Fruit fly (Drosophila melanogaster) whole organism, embryonic: ENCODE results near the gene Theg.
A peak's percentile ranks its signal among the peaks of the same experiment; 100 is the strongest.

ENCODE experiments used
- ATbp ChIP-seq: fragments of 200-800 bp; sonication (Bioruptor generic); optimal IDR thresholded peaks from 2 replicates; lab custom pipeline; 2017; ENCODE audit warnings: missing biosample characterization, mild to moderate bottlenecking, missing genetic modification characterization, missing genetic modification reagents
- CG10274 ChIP-seq: fragments of 200-800 bp; sonication (Bioruptor generic); optimal IDR thresholded peaks from 3 replicates; lab custom pipeline; 2017; ENCODE audit warnings: missing biosample characterization, mild to moderate bottlenecking, missing genetic modification characterization
- CG13123 ChIP-seq: fragments of 200-800 bp; sonication (Bioruptor generic); optimal IDR thresholded peaks from 2 replicates; lab custom pipeline; 2016; ENCODE audit warnings: missing biosample characterization, missing genetic modification characterization
- CG13287 ChIP-seq: fragments of 200-800 bp; sonication (Bioruptor generic); IDR thresholded peaks from 2 replicates; pipeline ENCODE4 v1.3.6; 2022; ENCODE audit warnings: missing biosample characterization, missing genetic modification characterization; ENCODE audit not compliant: partially characterized antibody
- CG14050 ChIP-seq: fragments of 200-800 bp; sonication (Bioruptor generic); IDR thresholded peaks from 3 replicates; pipeline ENCODE4 v1.3.6; 2022; ENCODE audit warnings: missing biosample characterization, missing genetic modification characterization
- CG15269 ChIP-seq: fragments of 200-800 bp; sonication (Bioruptor generic); optimal IDR thresholded peaks from 2 replicates; lab custom pipeline; 2018; ENCODE audit warnings: missing biosample characterization, mild to moderate bottlenecking, missing genetic modification characterization, moderate library complexity
- CG17186 ChIP-seq: fragments of 200-800 bp; sonication (Bioruptor generic); optimal IDR thresholded peaks from 3 replicates; lab custom pipeline; 2017; ENCODE audit warnings: missing biosample characterization, missing genetic modification reagents, missing genetic modification characterization
- CG18011 ChIP-seq: fragments of 200-800 bp; sonication (Bioruptor generic); optimal IDR thresholded peaks from 2 replicates; lab custom pipeline; 2017; ENCODE audit warnings: missing biosample characterization, missing genetic modification characterization, mild to moderate bottlenecking, moderate library complexity, missing genotype
- CG2120 ChIP-seq: fragments of 200-800 bp; sonication (Bioruptor generic); optimal IDR thresholded peaks from 3 replicates; lab custom pipeline; 2016; ENCODE audit warnings: missing biosample characterization, missing genetic modification characterization
- CG30403 ChIP-seq: fragments of 200-800 bp; sonication (Bioruptor generic); optimal IDR thresholded peaks from 3 replicates; lab custom pipeline; 2016; ENCODE audit warnings: missing biosample characterization, missing genetic modification characterization
- CG30431 ChIP-seq: fragments of 200-800 bp; sonication (Bioruptor generic); optimal IDR thresholded peaks from 2 replicates; lab custom pipeline; 2017; ENCODE audit warnings: missing biosample characterization, missing genetic modification characterization
- CG6813 ChIP-seq: fragments of 200-800 bp; sonication (Bioruptor generic); optimal IDR thresholded peaks from 2 replicates; lab custom pipeline; 2017; ENCODE audit warnings: missing biosample characterization, missing genetic modification characterization, mild to moderate bottlenecking, moderate library complexity, missing genetic modification reagents
- CG7745 ChIP-seq: fragments of 200-800 bp; sonication (Bioruptor generic); optimal IDR thresholded peaks from 2 replicates; lab custom pipeline; 2018; ENCODE audit warnings: missing biosample characterization, mild to moderate bottlenecking, missing genetic modification characterization, moderate library complexity
- Camta ChIP-seq: fragments of 200-800 bp; sonication (Bioruptor generic); optimal IDR thresholded peaks from 2 replicates; lab custom pipeline; 2016; ENCODE audit warnings: missing biosample characterization, missing genetic modification characterization
- Deaf1 ChIP-seq: fragments of 200-800 bp; optimal IDR thresholded peaks from 3 replicates; lab custom pipeline; 2019; ENCODE audit warnings: missing biosample characterization, mild to moderate bottlenecking, missing genetic modification characterization, moderate library complexity
- Ets97D ChIP-seq: fragments of 200-800 bp; sonication (Bioruptor generic); optimal IDR thresholded peaks from 3 replicates; lab custom pipeline; 2016; ENCODE audit warnings: missing biosample characterization, missing genetic modification characterization
- HHEX ChIP-seq: fragments of 200-800 bp; sonication (Bioruptor generic); optimal IDR thresholded peaks from 3 replicates; lab custom pipeline; 2017; ENCODE audit warnings: missing biosample characterization, mild to moderate bottlenecking, missing genetic modification characterization, missing genetic modification reagents
- HLH4C ChIP-seq: fragments of 200-800 bp; sonication (Bioruptor generic); IDR thresholded peaks from 3 replicates; pipeline ENCODE4 v1.3.6; 2022; ENCODE audit warnings: missing biosample characterization, missing genetic modification characterization; ENCODE audit not compliant: partially characterized antibody
- HmgZ ChIP-seq: fragments of 200-800 bp; sonication (Bioruptor generic); optimal IDR thresholded peaks from 2 replicates; lab custom pipeline; 2018; ENCODE audit warnings: missing biosample characterization, mild to moderate bottlenecking, missing genetic modification characterization
- Hr51 ChIP-seq, 2 experiments: fragments of 200-800 bp; sonication (Bioruptor generic); optimal IDR thresholded peaks; 2 replicates in 1 of 2; 3 replicates in 1 of 2; lab custom pipeline; 2016 to 2018; ENCODE audit warnings: missing biosample characterization in 2 of 2, missing genetic modification characterization in 2 of 2, mild to moderate bottlenecking in 1 of 2, moderate library complexity in 1 of 2
- Hr78 ChIP-seq, 2 experiments: fragments of 200-800 bp in 1 of 2; fragments of >200 bp in 1 of 2; sonication (Bioruptor generic) in 1 of 2; optimal IDR thresholded peaks; 2 replicates each; lab custom pipeline; 2017 to 2019; ENCODE audit warnings: missing biosample characterization in 2 of 2, missing genetic modification characterization in 2 of 2, mild to moderate bottlenecking in 1 of 2, moderate library complexity in 1 of 2
- Hsf ChIP-seq: fragments of 200-800 bp; sonication (Bioruptor generic); optimal IDR thresholded peaks from 3 replicates; lab custom pipeline; 2016; ENCODE audit warnings: missing biosample characterization, missing genetic modification characterization
- Lpt ChIP-seq: fragments of >200 bp; optimal IDR thresholded peaks from 2 replicates; lab custom pipeline; 2018; ENCODE audit warnings: missing biosample characterization, missing genetic modification characterization
- MBD-R2 ChIP-seq: fragments of 200-800 bp; sonication (Bioruptor generic); IDR thresholded peaks from 2 replicates; pipeline ENCODE4 v1.3.6; 2022; ENCODE audit warnings: missing biosample characterization, missing genetic modification characterization
- NFAT ChIP-seq: fragments of 200-800 bp; sonication (Bioruptor generic); IDR thresholded peaks from 2 replicates; pipeline ENCODE4 v1.3.6; 2022; ENCODE audit warnings: missing biosample characterization, missing genetic modification characterization
- NK7.1 ChIP-seq: fragments of 200-800 bp; sonication (Bioruptor generic); optimal IDR thresholded peaks from 3 replicates; lab custom pipeline; 2016; ENCODE audit warnings: missing biosample characterization, missing genetic modification characterization
- Usf ChIP-seq: fragments of 200-800 bp; sonication (Bioruptor generic); optimal IDR thresholded peaks from 2 replicates; lab custom pipeline; 2017; ENCODE audit warnings: missing genotype, missing biosample characterization, missing genetic modification characterization
- Vsx1 ChIP-seq: fragments of 200-800 bp; sonication (Bioruptor generic); optimal IDR thresholded peaks from 2 replicates; lab custom pipeline; 2017; ENCODE audit warnings: missing biosample characterization, mild to moderate bottlenecking, missing genetic modification characterization, missing genetic modification reagents
- Xbp1 ChIP-seq: fragments of 200-800 bp; sonication (Bioruptor generic); optimal IDR thresholded peaks from 3 replicates; lab custom pipeline; 2016; ENCODE audit warnings: missing biosample characterization, mild to moderate bottlenecking, missing genetic modification characterization
- aop ChIP-seq: fragments of 200-800 bp; sonication (Bioruptor generic); IDR thresholded peaks from 2 replicates; pipeline ENCODE4 v1.3.6; 2022; ENCODE audit warnings: missing biosample characterization, missing genetic modification characterization
- ato ChIP-seq: fragments of 200-800 bp; sonication (Bioruptor generic); IDR thresholded peaks from 2 replicates; pipeline ENCODE4 v1.3.6; 2022; ENCODE audit warnings: missing biosample characterization, missing genetic modification characterization; ENCODE audit not compliant: partially characterized antibody
- danr ChIP-seq: fragments of 200-800 bp; sonication (Bioruptor generic); IDR thresholded peaks from 2 replicates; pipeline ENCODE4 v1.3.6; 2022; ENCODE audit warnings: missing biosample characterization, missing genetic modification characterization
- gcm ChIP-seq: fragments of 200-800 bp; sonication (Bioruptor generic); optimal IDR thresholded peaks from 2 replicates; lab custom pipeline; 2019; ENCODE audit warnings: missing biosample characterization, mild to moderate bottlenecking, missing genetic modification characterization, moderate library complexity
- gsb-n ChIP-seq: fragments of 200-800 bp; sonication (Bioruptor generic); optimal IDR thresholded peaks from 3 replicates; lab custom pipeline; 2018; ENCODE audit warnings: missing biosample characterization, mild to moderate bottlenecking, missing genetic modification characterization
- jumu ChIP-seq: fragments of 200-800 bp; sonication (Bioruptor generic); optimal IDR thresholded peaks from 3 replicates; lab custom pipeline; 2016; ENCODE audit warnings: missing biosample characterization, missing genetic modification characterization
- lbe ChIP-seq: fragments of 200-800 bp; sonication (Bioruptor generic); optimal IDR thresholded peaks from 2 replicates; lab custom pipeline; 2016; ENCODE audit warnings: missing biosample characterization, mild to moderate bottlenecking, missing genetic modification characterization
- lov ChIP-seq, 2 experiments: fragments of 200-800 bp in 1 of 2; fragments of >200 bp in 1 of 2; sonication (Bioruptor generic) in 1 of 2; IDR thresholded peaks in 1 of 2; optimal IDR thresholded peaks in 1 of 2; 2 replicates in 1 of 2; 3 replicates in 1 of 2; pipeline versions ENCODE4 v1.3.6 to Lab custom; 2017 to 2022; ENCODE audit warnings: missing biosample characterization in 1 of 2, missing genetic modification characterization in 1 of 2
- nau ChIP-seq: fragments of 200-800 bp; sonication (Bioruptor generic); optimal IDR thresholded peaks from 3 replicates; lab custom pipeline; 2017; ENCODE audit warnings: missing biosample characterization, mild to moderate bottlenecking, missing genetic modification characterization, missing genetic modification reagents
- onecut ChIP-seq: fragments of 200-800 bp; sonication (Bioruptor generic); IDR thresholded peaks from 2 replicates; pipeline ENCODE4 v1.3.6; 2022; ENCODE audit warnings: missing biosample characterization, missing genetic modification characterization
- pita ChIP-seq: fragments of 200-800 bp; sonication (Bioruptor generic); optimal IDR thresholded peaks from 2 replicates; lab custom pipeline; 2017; ENCODE audit warnings: missing biosample characterization, mild to moderate bottlenecking, missing genetic modification characterization
- pnt ChIP-seq: fragments of 200-800 bp; sonication (Bioruptor generic); optimal IDR thresholded peaks from 3 replicates; lab custom pipeline; 2016; ENCODE audit warnings: missing biosample characterization, missing genetic modification characterization
- row ChIP-seq: fragments of 200-800 bp; sonication (Bioruptor generic); IDR thresholded peaks from 3 replicates; pipeline ENCODE4 v1.3.6; 2022; ENCODE audit warnings: missing biosample characterization, missing genetic modification characterization
- run ChIP-seq: fragments of 200-800 bp; sonication (Bioruptor generic); optimal IDR thresholded peaks from 3 replicates; lab custom pipeline; 2018; ENCODE audit warnings: missing biosample characterization, mild to moderate bottlenecking, missing genetic modification characterization
- slou ChIP-seq: fragments of 200-800 bp; sonication (Bioruptor generic); optimal IDR thresholded peaks from 3 replicates; lab custom pipeline; 2016; ENCODE audit warnings: missing biosample characterization, missing genetic modification characterization
- sna ChIP-seq: fragments of 200-800 bp; sonication (Bioruptor generic); IDR thresholded peaks from 2 replicates; pipeline ENCODE4 v1.3.6; 2022; ENCODE audit warnings: missing biosample characterization, missing genetic modification characterization; ENCODE audit not compliant: partially characterized antibody
- sqz ChIP-seq: fragments of 200-800 bp; sonication (Bioruptor generic); optimal IDR thresholded peaks from 3 replicates; lab custom pipeline; 2018; ENCODE audit warnings: missing biosample characterization, mild to moderate bottlenecking, missing genetic modification characterization
- stc ChIP-seq: fragments of 200-800 bp; sonication (Bioruptor generic); IDR thresholded peaks from 2 replicates; pipeline ENCODE4 v1.3.6; 2022; ENCODE audit warnings: missing biosample characterization, missing genetic modification characterization
- tgo ChIP-seq: fragments of 200-800 bp; sonication (Bioruptor generic); IDR thresholded peaks from 3 replicates; pipeline ENCODE4 v1.3.6; 2022; ENCODE audit warnings: missing biosample characterization, missing genetic modification characterization
- ttk ChIP-seq: fragments of 200-800 bp; sonication (Bioruptor generic); IDR thresholded peaks from 2 replicates; pipeline ENCODE4 v2.1.2; 2022; ENCODE audit warnings: missing biosample characterization, missing genetic modification characterization

The Theg gene

DNA sequence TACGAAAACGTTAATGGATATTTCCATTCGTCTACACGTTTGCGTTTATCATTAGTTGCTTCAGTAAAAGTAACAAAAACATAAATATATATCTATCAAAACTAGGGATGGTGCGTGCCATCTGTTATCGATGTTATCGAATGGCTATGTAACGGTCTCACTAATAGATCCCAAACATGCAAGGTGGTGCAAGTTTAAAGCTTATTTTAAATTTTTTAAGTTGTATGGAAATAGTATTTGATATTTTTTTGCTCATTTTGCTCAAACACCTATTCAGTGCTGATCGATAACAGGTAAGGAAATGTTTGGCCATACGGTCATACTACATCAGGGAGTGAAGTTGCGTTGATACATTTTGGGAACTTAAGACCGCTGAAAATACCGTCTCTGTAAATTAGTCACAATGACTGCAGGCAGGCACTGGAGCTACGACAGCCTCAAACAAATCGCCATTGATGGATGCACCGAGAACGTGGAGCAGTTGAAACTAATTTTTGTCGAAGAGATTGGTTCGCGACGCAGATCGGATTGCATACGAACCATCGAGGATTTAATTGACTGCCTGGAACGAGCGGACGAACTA, 19.8 kb downstream of the Theg start, which contains the start of the genes CG45099, CG6015, pit and Fadd (continued):
- TF ChIP-seq CG6813 (GFP tag; lab: Kevin White, UChicago), result no peak
- TF ChIP-seq HLH4C (GFP tag; lab: Robert Waterston, UW), result peak; percentile 74
- TF ChIP-seq lov (optimal IDR thresholded peaks at IDR 0.05; lab: Kevin White, UChicago), result no peak
- TF ChIP-seq lov (GFP tag; IDR thresholded peaks at IDR 0.05; lab: Robert Waterston, UW), result no peak
- TF ChIP-seq CG18011, result no peak
- no peak for TF ChIP-seq Vsx1 (GFP tag; lab: Kevin White, UChicago)
- no peak for TF ChIP-seq CG14050 (GFP tag; lab: Robert Waterston, UW)
- 0 out of 2 replicates have a peak, but pooled peaks have one; percentile 11 for TF ChIP-seq NFAT
- no peak for TF ChIP-seq Camta (GFP tag; lab: Kevin White, UChicago)
- TF ChIP-seq CG30431 (GFP tag; lab: Kevin White, UChicago), result no peak
- TF ChIP-seq CG17186 (GFP tag; lab: Kevin White, UChicago), result no peak
- no peak for TF ChIP-seq Xbp1 (GFP tag; lab: Kevin White, UChicago)
- no peak for TF ChIP-seq ttk
- no peak for TF ChIP-seq aop
- no peak for TF ChIP-seq Deaf1 (tag; lab: Kevin White, UChicago)
- no peak for TF ChIP-seq danr (GFP tag; lab: Robert Waterston, UW)
- peak; percentile 42 for TF ChIP-seq CG2120 (GFP tag; lab: Kevin White, UChicago)
- TF ChIP-seq run (tag; lab: Kevin White, UChicago), result no peak
- no peak for TF ChIP-seq HmgZ (tag; lab: Kevin White, UChicago)
- no peak for TF ChIP-seq sqz (GFP tag; lab: Kevin White, UChicago)
- no peak for TF ChIP-seq HHEX
- TF ChIP-seq tgo, result no peak
- peak; percentile 77 for TF ChIP-seq CG13287 (GFP tag; lab: Robert Waterston, UW)
- TF ChIP-seq Lpt (GFP tag; lab: Kevin White, UChicago), result no peak
- no peak for TF ChIP-seq CG13123 (GFP tag; lab: Kevin White, UChicago)
- TF ChIP-seq Usf (GFP tag; lab: Kevin White, UChicago), result no peak
- peak; percentile 60; the same call in 1 of the 2 replicates for TF ChIP-seq sna (GFP tag; lab: Robert Waterston, UW)
- no peak for TF ChIP-seq gcm (GFP tag; lab: Kevin White, UChicago)
- no peak for TF ChIP-seq pita (GFP tag; lab: Kevin White, UChicago)
- no peak for TF ChIP-seq pnt
- TF ChIP-seq stc (GFP tag; lab: Robert Waterston, UW), result no peak
- peak; percentile 66 for TF ChIP-seq MBD-R2
- no peak for TF ChIP-seq NK7.1 (GFP tag; lab: Kevin White, UChicago)
- TF ChIP-seq Ets97D (GFP tag; lab: Kevin White, UChicago), result peak; percentile 63
- no peak for TF ChIP-seq ATbp (GFP tag; lab: Kevin White, UChicago)
- TF ChIP-seq slou, result no peak
- TF ChIP-seq CG30403 (GFP tag; lab: Kevin White, UChicago), result no peak
- no peak for TF ChIP-seq onecut (GFP tag; lab: Robert Waterston, UW)
- no peak for TF ChIP-seq lbe (GFP tag; lab: Kevin White, UChicago)
- no peak for TF ChIP-seq CG7745
- peak; percentile 32; the same call in 1 of the 2 replicates for TF ChIP-seq ato (GFP tag; lab: Robert Waterston, UW)
- TF ChIP-seq row (GFP tag; lab: Robert Waterston, UW), result peak; percentile 48
- no peak for TF ChIP-seq CG10274 (GFP tag; lab: Kevin White, UChicago)
- TF ChIP-seq CG15269, result no peak
- TF ChIP-seq Hsf (GFP tag; lab: Kevin White, UChicago), result no peak
- no peak for TF ChIP-seq Hr78 (GFP tag; optimal IDR thresholded peaks at IDR 0.05; lab: Kevin White, UChicago)
- TF ChIP-seq Hr51 (GFP tag; optimal IDR thresholded peaks at IDR 0.05; lab: Kevin White, UChicago), result no peak
- TF ChIP-seq jumu (GFP tag; lab: Kevin White, UChicago), result no peak
- no peak for TF ChIP-seq nau (GFP tag; lab: Kevin White, UChicago)
- no peak for TF ChIP-seq gsb-n (tag; lab: Kevin White, UChicago)
